Worm (Caenorhabditis elegans): ENCODE results near the gene srbc-56.

The srbc-56 gene

ce11 chrV:15873762-15874161 is 42.3 kb upstream of the srbc-56 start (continued):
- TF ChIP-seq ceh-83 (GFP tag; optimal IDR thresholded peaks at IDR 0.05) = peak; percentile 100
- no peak for TF ChIP-seq blmp-1 (tag; optimal IDR thresholded peaks at IDR 0.05)
- peak; percentile 24 for TF ChIP-seq hlh-1 (tag; optimal IDR thresholded peaks at IDR 0.05)
- no peak for TF ChIP-seq mab-5 (tag; optimal IDR thresholded peaks at IDR 0.05)
- peak; percentile 100 for TF ChIP-seq drap-1 (GFP tag; optimal IDR thresholded peaks at IDR 0.05)
- TF ChIP-seq cnd-1 (tag; optimal IDR thresholded peaks at IDR 0.05) = peak; percentile 99

ce11 chrV:15872273-15872672 is 40.8 kb upstream of the srbc-56 start, which contains the start of gene str-56:
Gene str-56, plus strand, starts transcription at chrV:15872573.
- TF ChIP-seq unc-39 (tag; optimal IDR thresholded peaks at IDR 0.05) (no peak), unc-62 (GFP tag; optimal IDR thresholded peaks at IDR 0.05) (no peak), elt-3 (tag; optimal IDR thresholded peaks at IDR 0.05) (no peak), mep-1 (tag; optimal IDR thresholded peaks at IDR 0.05) (no peak), M03D4.4 (tag; optimal IDR thresholded peaks at IDR 0.05) (no peak), ces-1 (GFP tag; optimal IDR thresholded peaks at IDR 0.05) (no peak)

DNA sequence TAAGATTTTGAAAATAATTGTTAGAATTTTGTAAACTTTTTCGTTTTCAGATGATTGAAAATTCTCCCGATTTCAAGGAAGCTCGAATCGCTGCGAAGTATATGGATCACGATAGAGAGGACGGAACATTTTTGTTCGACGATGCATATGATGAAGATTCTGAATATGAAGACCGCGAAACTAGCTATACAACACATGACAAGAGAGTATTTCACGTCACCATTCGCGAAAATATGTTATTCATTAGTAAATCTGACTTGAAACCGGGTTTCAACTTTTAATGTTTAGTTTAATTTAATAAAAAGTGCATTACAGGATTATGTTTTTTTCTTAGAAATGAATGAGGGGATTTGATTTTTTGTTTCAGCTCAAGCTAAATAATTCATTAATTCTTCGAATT is 38.9 kb upstream of the srbc-56 start, which contains the start of gene str-57:
Gene str-57, plus strand, starts transcription at position 301 of the 400 bp plus-strand sequence.
- TF ChIP-seq nhr-2 (tag; optimal IDR thresholded peaks at IDR 0.05) = no peak
- TF ChIP-seq flh-1 (GFP tag; optimal IDR thresholded peaks at IDR 0.05) = no peak
- TF ChIP-seq ces-1 (GFP tag; optimal IDR thresholded peaks at IDR 0.05) = no peak
- no peak for TF ChIP-seq unc-39 (tag; optimal IDR thresholded peaks at IDR 0.05)
- TF ChIP-seq nhr-12 (tag; optimal IDR thresholded peaks at IDR 0.05) = no peak
- TF ChIP-seq snpc-4 (tag; optimal IDR thresholded peaks at IDR 0.05) = no peak
- TF ChIP-seq nhr-76 (tag; optimal IDR thresholded peaks at IDR 0.05) = no peak
- no peak for TF ChIP-seq hlh-1 (tag; optimal IDR thresholded peaks at IDR 0.05)
- TF ChIP-seq ceh-43 (GFP tag; optimal IDR thresholded peaks at IDR 0.05) = no peak
- TF ChIP-seq nhr-237 (tag; optimal IDR thresholded peaks at IDR 0.05) = no peak
- no peak for TF ChIP-seq sem-2 (GFP tag; optimal IDR thresholded peaks at IDR 0.05)
- no peak for TF ChIP-seq ceh-39 (tag; optimal IDR thresholded peaks at IDR 0.05)
- no peak for TF ChIP-seq unc-62 (GFP tag; optimal IDR thresholded peaks at IDR 0.05)
- no peak for TF ChIP-seq lsy-2 (tag; optimal IDR thresholded peaks at IDR 0.05)
- TF ChIP-seq unc-120 (tag; optimal IDR thresholded peaks at IDR 0.05; ENCODE audit: poor library complexity, severe bottlenecking) = no peak
- TF ChIP-seq pha-4 (tag; optimal IDR thresholded peaks at IDR 0.05) = no peak
- no peak for TF ChIP-seq ztf-11 (tag; optimal IDR thresholded peaks at IDR 0.05)
- TF ChIP-seq zip-8 (tag; optimal IDR thresholded peaks at IDR 0.05) = no peak
- TF ChIP-seq mab-5 (tag; optimal IDR thresholded peaks at IDR 0.05) = no peak

DNA sequence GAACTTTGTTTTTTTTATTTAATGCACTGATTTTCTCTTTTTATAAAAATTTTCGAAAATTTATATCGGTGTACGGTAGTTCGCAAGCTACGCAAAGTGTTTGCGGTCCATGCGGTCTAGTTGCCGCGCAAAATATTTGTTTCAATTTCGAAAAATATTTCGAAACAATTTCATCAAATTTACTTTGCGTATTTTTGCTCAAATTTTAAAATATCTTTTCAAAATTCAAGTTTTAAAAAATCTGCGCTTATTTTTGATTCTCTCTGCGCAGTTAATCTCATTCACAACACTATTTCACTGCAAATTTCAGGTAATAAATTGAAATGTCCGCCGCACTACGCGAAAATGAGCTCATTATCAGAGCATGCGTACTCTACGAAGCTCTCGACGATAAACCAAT is 35.9 kb upstream of the srbc-56 start, which contains the start of gene fbxa-197:
Gene fbxa-197, plus strand, starts transcription at position 301 of the 400 bp plus-strand sequence.
- TF ChIP-seq drap-1 (GFP tag; optimal IDR thresholded peaks at IDR 0.05) (no peak), ceh-83 (GFP tag; optimal IDR thresholded peaks at IDR 0.05) (no peak), unc-120 (tag; optimal IDR thresholded peaks at IDR 0.05; ENCODE audit: poor library complexity, severe bottlenecking) (no peak), lin-32 (GFP tag; optimal IDR thresholded peaks at IDR 0.05) (no peak), blmp-1 (tag; optimal IDR thresholded peaks at IDR 0.05) (no peak), flh-1 (GFP tag; optimal IDR thresholded peaks at IDR 0.05) (no peak), hlh-1 (tag; optimal IDR thresholded peaks at IDR 0.05) (no peak), elt-3 (tag; optimal IDR thresholded peaks at IDR 0.05) (no peak), unc-62 (GFP tag; optimal IDR thresholded peaks at IDR 0.05) (no peak), M03D4.4 (tag; optimal IDR thresholded peaks at IDR 0.05) (no peak), pha-4 (tag; optimal IDR thresholded peaks at IDR 0.05) (no peak)

ce11 chrV:15865839-15866238 is 34.4 kb upstream of the srbc-56 start, which contains the start of gene srh-293:
Gene srh-293, plus strand, starts transcription at chrV:15866139.
- no peak for TF ChIP-seq nhr-28 (tag; optimal IDR thresholded peaks at IDR 0.05)

ce11 chrV:15863042-15863441 is 31.6 kb upstream of the srbc-56 start, which contains the start of gene srh-299:
Gene srh-299, plus strand, starts transcription at chrV:15863342.
- TF ChIP-seq ztf-11 (tag; optimal IDR thresholded peaks at IDR 0.05) = no peak
- TF ChIP-seq ceh-39 (tag; optimal IDR thresholded peaks at IDR 0.05) = no peak
- TF ChIP-seq unc-62 (GFP tag; optimal IDR thresholded peaks at IDR 0.05) = no peak
- TF ChIP-seq sem-2 (GFP tag; optimal IDR thresholded peaks at IDR 0.05) = no peak
- no peak for TF ChIP-seq tbx-8 (GFP tag; optimal IDR thresholded peaks at IDR 0.05)
- TF ChIP-seq snpc-4 (tag; optimal IDR thresholded peaks at IDR 0.05) = no peak
- no peak for TF ChIP-seq lsy-2 (tag; optimal IDR thresholded peaks at IDR 0.05)
- TF ChIP-seq nhr-28 (tag; optimal IDR thresholded peaks at IDR 0.05) = no peak
- TF ChIP-seq ces-1 (GFP tag; optimal IDR thresholded peaks at IDR 0.05) = no peak
- no peak for TF ChIP-seq M03D4.4 (tag; optimal IDR thresholded peaks at IDR 0.05)
- no peak for TF ChIP-seq ceh-43 (GFP tag; optimal IDR thresholded peaks at IDR 0.05)
- TF ChIP-seq cnd-1 (tag; optimal IDR thresholded peaks at IDR 0.05) = no peak
- no peak for TF ChIP-seq pha-4 (tag; optimal IDR thresholded peaks at IDR 0.05)
- no peak for TF ChIP-seq flh-1 (GFP tag; optimal IDR thresholded peaks at IDR 0.05)
- no peak for TF ChIP-seq nhr-237 (tag; optimal IDR thresholded peaks at IDR 0.05)
- TF ChIP-seq elt-3 (tag; optimal IDR thresholded peaks at IDR 0.05) = no peak
- no peak for TF ChIP-seq unc-39 (tag; optimal IDR thresholded peaks at IDR 0.05)
- no peak for TF ChIP-seq nhr-12 (tag; optimal IDR thresholded peaks at IDR 0.05)
- TF ChIP-seq lin-32 (GFP tag; optimal IDR thresholded peaks at IDR 0.05) = no peak
- no peak for TF ChIP-seq lin-13 (tag; optimal IDR thresholded peaks at IDR 0.05)

All from whole organism, mixed stage, embryonic.